Worm (Caenorhabditis elegans) whole organism, L1 larva: ENCODE measurements around the gene abcf-2.
A peak's percentile ranks its signal among the peaks of the same experiment; 100 is the strongest.

Source experiments
- F16B12.6 ChIP-seq: fragments of 150-350 bp; optimal IDR thresholded peaks from 2 replicates; lab custom pipeline; 2014; ENCODE audit warnings: missing biosample characterization, missing genetic modification characterization
- Y116A8C.19 ChIP-seq: sonication (generic microtip); optimal IDR thresholded peaks from 2 replicates; lab custom pipeline; 2016; ENCODE audit warnings: missing compliant biosample characterization, missing genetic modification characterization, borderline replicate concordance
- aha-1 ChIP-seq: fragments of 150-350 bp; optimal IDR thresholded peaks from 2 replicates; lab custom pipeline; 2014; ENCODE audit warnings: missing biosample characterization, missing genetic modification characterization
- alr-1 ChIP-seq: fragments of 200-800 bp; sonication (Bioruptor generic); optimal IDR thresholded peaks from 2 replicates; lab custom pipeline; 2018; ENCODE audit warnings: borderline replicate concordance, mild to moderate bottlenecking, missing genetic modification characterization, missing compliant biosample characterization
- aly-2 ChIP-seq: fragments of 150-350 bp; optimal IDR thresholded peaks from 2 replicates; lab custom pipeline; 2014; ENCODE audit warnings: missing biosample characterization, missing genetic modification characterization
- ama-1 ChIP-seq: fragments of 150-350 bp; optimal IDR thresholded peaks from 2 replicates; lab custom pipeline; 2014
- blmp-1 ChIP-seq: fragments of 150-350 bp; optimal IDR thresholded peaks from 2 replicates; lab custom pipeline; 2014; ENCODE audit warnings: missing biosample characterization, missing genetic modification characterization
- ceh-63 ChIP-seq: fragments of 200-800 bp; sonication (Bioruptor generic); optimal IDR thresholded peaks from 2 replicates; lab custom pipeline; 2018; ENCODE audit warnings: mild to moderate bottlenecking, missing genetic modification characterization, missing compliant biosample characterization
- ceh-88 ChIP-seq: fragments of 200-800 bp; sonication (Bioruptor generic); IDR thresholded peaks from 2 replicates; pipeline ENCODE4 v1.3.6; 2022; ENCODE audit warnings: missing genetic modification characterization, missing compliant biosample characterization
- ceh-90 ChIP-seq: sonication (generic microtip); optimal IDR thresholded peaks from 2 replicates; lab custom pipeline; 2016; ENCODE audit warnings: missing genetic modification characterization, missing compliant biosample characterization
- ces-1 ChIP-seq: fragments of 150-350 bp; optimal IDR thresholded peaks from 2 replicates; lab custom pipeline; 2014; ENCODE audit warnings: missing biosample characterization, missing genetic modification reagents, missing genetic modification characterization
- dsc-1 ChIP-seq: sonication (generic microtip); optimal IDR thresholded peaks from 2 replicates; lab custom pipeline; 2016; ENCODE audit warnings: mild to moderate bottlenecking, missing genetic modification characterization, missing compliant biosample characterization
- efl-1 ChIP-seq, 4 experiments: fragments of 150-350 bp; optimal IDR thresholded peaks in 3 of 4; peaks in 1 of 4; 1 replicate in 1 of 4; 2 replicates in 3 of 4; lab custom pipeline; 2014; ENCODE audit warnings: missing biosample characterization in 2 of 4, missing genetic modification characterization in 2 of 4, missing genetic modification reagents in 2 of 4
- efl-3 ChIP-seq: fragments of 200-800 bp; sonication (Bioruptor generic); optimal IDR thresholded peaks from 2 replicates; lab custom pipeline; 2018; ENCODE audit warnings: mild to moderate bottlenecking, missing genetic modification characterization, missing compliant biosample characterization
- egl-13 ChIP-seq: sonication (generic microtip); optimal IDR thresholded peaks from 2 replicates; lab custom pipeline; 2016; ENCODE audit warnings: missing genotype, missing genetic modification reagents, missing genetic modification characterization, missing compliant biosample characterization
- elt-3 ChIP-seq, 6 experiments: fragments of 150-350 bp in 1 of 6; sonication (generic microtip); optimal IDR thresholded peaks; 2 replicates each; lab custom pipeline; 2017 to 2018; ENCODE audit warnings: missing biosample characterization in 6 of 6, missing genetic modification characterization in 6 of 6, inconsistent platforms in 1 of 6
- ets-5 ChIP-seq: fragments of 200-800 bp; sonication (Bioruptor generic); IDR thresholded peaks from 2 replicates; pipeline ENCODE4 v1.3.6; 2022; ENCODE audit warnings: missing genetic modification characterization, missing compliant biosample characterization
- fkh-4 ChIP-seq: sonication (generic microtip); optimal IDR thresholded peaks from 2 replicates; lab custom pipeline; 2016; ENCODE audit warnings: missing compliant biosample characterization, missing genetic modification characterization, borderline replicate concordance
- fkh-8 ChIP-seq: sonication (generic microtip); optimal IDR thresholded peaks from 2 replicates; lab custom pipeline; 2016; ENCODE audit warnings: mild to moderate bottlenecking, missing genetic modification characterization, missing compliant biosample characterization
- hlh-17 ChIP-seq: fragments of 200-800 bp; sonication (Bioruptor generic); optimal IDR thresholded peaks from 2 replicates; lab custom pipeline; 2018; ENCODE audit warnings: missing genetic modification characterization, mild to moderate bottlenecking, missing compliant biosample characterization, moderate library complexity, borderline replicate concordance
- hlh-4 ChIP-seq: sonication (generic microtip); optimal IDR thresholded peaks from 2 replicates; lab custom pipeline; 2016; ENCODE audit warnings: mild to moderate bottlenecking, missing genetic modification characterization, missing compliant biosample characterization
- irx-1 ChIP-seq: sonication (generic microtip); optimal IDR thresholded peaks from 2 replicates; lab custom pipeline; 2016; ENCODE audit warnings: missing genetic modification characterization, missing compliant biosample characterization
- lin-13 ChIP-seq: fragments of 150-350 bp; optimal IDR thresholded peaks from 2 replicates; lab custom pipeline; 2014; ENCODE audit warnings: missing biosample characterization, missing genetic modification reagents, missing genetic modification characterization
- lir-3 ChIP-seq: sonication (generic microtip); optimal IDR thresholded peaks from 2 replicates; lab custom pipeline; 2016; ENCODE audit warnings: mild to moderate bottlenecking, missing genetic modification characterization, moderate library complexity, missing compliant biosample characterization; ENCODE audit not compliant: poor library complexity
- lsy-2 ChIP-seq, 2 experiments: fragments of 150-350 bp; optimal IDR thresholded peaks; 2 replicates each; lab custom pipeline; 2014; ENCODE audit warnings: missing biosample characterization in 2 of 2, missing genetic modification characterization in 2 of 2
- mab-9 ChIP-seq: fragments of 200-800 bp; sonication (Bioruptor generic); IDR thresholded peaks from 2 replicates; pipeline ENCODE4 v1.3.6; 2022; ENCODE audit warnings: missing genetic modification reagents, missing genetic modification characterization, missing compliant biosample characterization
- mdl-1 ChIP-seq, 2 experiments: fragments of 150-350 bp; optimal IDR thresholded peaks; 2 replicates each; lab custom pipeline; 2014 to 2017; ENCODE audit warnings: missing biosample characterization in 2 of 2, missing genetic modification characterization in 2 of 2, inconsistent platforms in 1 of 2
- mef-2 ChIP-seq: fragments of 150-350 bp; optimal IDR thresholded peaks from 2 replicates; lab custom pipeline; 2014; ENCODE audit warnings: missing biosample characterization, missing genetic modification characterization
- mep-1 ChIP-seq: fragments of 150-350 bp; optimal IDR thresholded peaks from 2 replicates; lab custom pipeline; 2014; ENCODE audit warnings: missing biosample characterization, missing genetic modification characterization
- nhr-12 ChIP-seq: sonication (generic microtip); optimal IDR thresholded peaks from 2 replicates; lab custom pipeline; 2017; ENCODE audit warnings: missing biosample characterization, missing genetic modification characterization
- nhr-28 ChIP-seq: fragments of 150-350 bp; optimal IDR thresholded peaks from 2 replicates; lab custom pipeline; 2014; ENCODE audit warnings: missing biosample characterization, missing genetic modification characterization
- nhr-47 ChIP-seq: sonication (generic microtip); optimal IDR thresholded peaks from 2 replicates; lab custom pipeline; 2016; ENCODE audit warnings: mild to moderate bottlenecking, missing genetic modification characterization, moderate library complexity, missing compliant biosample characterization
- nhr-71 ChIP-seq: sonication (generic microtip); optimal IDR thresholded peaks from 2 replicates; lab custom pipeline; 2016; ENCODE audit warnings: mild to moderate bottlenecking, missing genetic modification characterization, moderate library complexity, missing compliant biosample characterization
- nhr-77 ChIP-seq: fragments of 150-350 bp; optimal IDR thresholded peaks from 2 replicates; lab custom pipeline; 2014; ENCODE audit warnings: missing biosample characterization, missing genetic modification characterization
- nhr-84 ChIP-seq: sonication (generic microtip); optimal IDR thresholded peaks from 2 replicates; lab custom pipeline; 2017; ENCODE audit warnings: missing biosample characterization, missing genetic modification characterization
- nhr-85 ChIP-seq: sonication (generic microtip); peaks from one replicate; lab custom pipeline; 2016; ENCODE audit warnings: missing genetic modification characterization, inconsistent platforms, missing compliant biosample characterization
- pag-3 ChIP-seq: sonication (generic microtip); optimal IDR thresholded peaks from 2 replicates; lab custom pipeline; 2017; ENCODE audit warnings: missing genetic modification characterization, mild to moderate bottlenecking, missing compliant biosample characterization, antibody characterized with exemption, borderline replicate concordance; ENCODE audit not compliant: insufficient read depth
- rnt-1 ChIP-seq: sonication (generic microtip); optimal IDR thresholded peaks from 2 replicates; lab custom pipeline; 2016; ENCODE audit warnings: mild to moderate bottlenecking, missing genetic modification characterization, moderate library complexity, missing compliant biosample characterization
- skn-1 ChIP-seq: fragments of 150-350 bp; optimal IDR thresholded peaks from 2 replicates; lab custom pipeline; 2014; ENCODE audit warnings: missing biosample characterization, missing genetic modification characterization
- swsn-7 ChIP-seq: sonication (generic microtip); optimal IDR thresholded peaks from 2 replicates; lab custom pipeline; 2016; ENCODE audit warnings: missing genetic modification characterization, missing compliant biosample characterization
- tlp-1 ChIP-seq: fragments of 150-350 bp; optimal IDR thresholded peaks from 2 replicates; lab custom pipeline; 2014; ENCODE audit warnings: missing biosample characterization, missing genetic modification characterization
- unc-130 ChIP-seq: fragments of 150-350 bp; optimal IDR thresholded peaks from 2 replicates; lab custom pipeline; 2017; ENCODE audit warnings: missing biosample characterization, missing genetic modification characterization, inconsistent platforms
- unc-30 ChIP-seq: sonication (generic microtip); optimal IDR thresholded peaks from 2 replicates; lab custom pipeline; 2017; ENCODE audit warnings: missing biosample characterization, missing genetic modification characterization
- unc-86 ChIP-seq: sonication (generic microtip); optimal IDR thresholded peaks from 2 replicates; lab custom pipeline; 2016; ENCODE audit warnings: missing genetic modification characterization, missing compliant biosample characterization
- xbp-1 ChIP-seq: sonication (generic microtip); optimal IDR thresholded peaks from 2 replicates; lab custom pipeline; 2016; ENCODE audit warnings: missing genetic modification characterization, missing compliant biosample characterization
- ztf-11 ChIP-seq, 2 experiments: sonication (generic microtip); optimal IDR thresholded peaks; 2 replicates each; lab custom pipeline; 2016 to 2017; ENCODE audit warnings: missing genetic modification characterization in 2 of 2, missing biosample characterization in 1 of 2, missing compliant biosample characterization in 1 of 2
- ztf-4 ChIP-seq: fragments of 150-350 bp; optimal IDR thresholded peaks from 2 replicates; lab custom pipeline; 2014; ENCODE audit warnings: missing biosample characterization, missing genetic modification characterization

The abcf-2 gene

DNA sequence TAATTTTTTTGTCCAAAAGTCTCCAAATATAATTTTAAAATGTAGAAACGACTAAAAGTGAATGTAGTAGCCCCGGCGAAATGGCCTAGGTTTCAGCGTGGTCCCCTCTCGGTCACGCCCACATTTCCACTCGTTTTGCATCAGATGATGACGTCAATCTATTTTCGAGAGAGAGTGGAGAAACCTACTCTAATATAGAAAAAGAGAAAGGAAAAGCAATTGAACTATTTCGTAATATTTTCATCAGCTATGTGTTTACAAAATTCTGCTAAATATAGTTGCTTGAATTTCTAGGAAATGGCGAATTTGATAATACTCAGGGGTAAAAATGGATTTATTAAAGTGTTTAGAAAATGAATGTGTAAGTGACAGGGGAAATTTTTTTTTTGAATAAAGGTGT lies 6.2 kb downstream of the abcf-2 start (continued):
- TF ChIP-seq mep-1 (tag; lab: Kevin White, UChicago), result peak; percentile 50
- peak; percentile 73 for TF ChIP-seq nhr-71 (tag; lab: Kevin White, UChicago)
- peak; percentile 32 for TF ChIP-seq lir-3 (tag; lab: Kevin White, UChicago)

DNA sequence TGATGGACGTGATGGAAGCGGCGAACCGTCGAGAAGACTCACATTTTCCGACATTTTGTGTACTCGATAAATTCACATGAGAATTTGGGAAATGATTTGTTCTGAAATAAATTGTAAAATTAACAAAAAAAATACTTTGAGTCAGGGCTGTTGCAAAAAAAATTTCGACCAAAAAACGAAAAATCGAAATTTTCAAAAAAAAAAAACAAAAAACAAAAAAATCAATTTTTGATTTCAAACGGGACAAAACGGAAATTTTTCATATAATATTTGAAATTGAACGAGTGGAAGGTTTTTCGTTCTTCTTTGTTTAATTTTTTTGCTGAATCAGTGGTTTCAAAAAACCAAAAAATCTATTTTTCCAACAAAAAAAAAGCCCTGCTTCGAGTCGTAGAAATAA lies 6.8 kb downstream of the abcf-2 start, which contains the start of gene cua-1:
TSS of gene cua-1 (minus strand) at position 101 of the 400 bp plus-strand sequence.
- no peak for TF ChIP-seq nhr-12
- no peak for TF ChIP-seq ets-5 (GFP tag; lab: Robert Waterston, UW)
- no peak for TF ChIP-seq fkh-4 (tag; lab: Kevin White, UChicago)
- no peak for TF ChIP-seq dsc-1
- no peak for TF ChIP-seq pag-3 (tag; lab: Kevin White, UChicago)
- TF ChIP-seq mdl-1 (tag; optimal IDR thresholded peaks at IDR 0.05; lab: Kevin White, UChicago), result no peak
- TF ChIP-seq efl-1 (optimal IDR thresholded peaks at IDR 0.05; lab: Kevin White, UChicago), result no peak
- no peak for TF ChIP-seq efl-1 (GFP tag; optimal IDR thresholded peaks at IDR 0.05 in 1 of 2; lab: Kevin White, UChicago)
- no peak for TF ChIP-seq ama-1

DNA sequence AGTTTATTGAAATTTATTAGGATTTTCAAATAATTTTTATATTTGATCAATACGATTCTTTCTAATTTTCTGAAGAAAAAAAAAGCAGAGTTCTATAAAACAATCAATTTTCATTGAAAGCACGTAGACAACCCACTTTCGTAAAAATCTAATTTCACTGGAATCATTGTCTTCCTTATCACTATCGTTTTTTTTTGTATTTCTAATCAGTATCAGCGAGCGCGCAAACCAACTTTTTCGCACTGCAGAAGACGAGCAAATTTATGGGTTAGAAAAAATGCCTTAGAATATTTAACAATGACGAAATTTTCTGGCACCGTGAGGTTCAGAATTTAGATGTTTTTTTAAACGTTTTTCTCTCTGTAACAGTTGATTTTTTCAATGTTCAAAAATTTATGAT lies 9.2 kb downstream of the abcf-2 start:
- no peak for TF ChIP-seq unc-130 (tag; lab: Kevin White, UChicago)
- TF ChIP-seq Y116A8C.19 (tag; lab: Kevin White, UChicago), result no peak

DNA sequence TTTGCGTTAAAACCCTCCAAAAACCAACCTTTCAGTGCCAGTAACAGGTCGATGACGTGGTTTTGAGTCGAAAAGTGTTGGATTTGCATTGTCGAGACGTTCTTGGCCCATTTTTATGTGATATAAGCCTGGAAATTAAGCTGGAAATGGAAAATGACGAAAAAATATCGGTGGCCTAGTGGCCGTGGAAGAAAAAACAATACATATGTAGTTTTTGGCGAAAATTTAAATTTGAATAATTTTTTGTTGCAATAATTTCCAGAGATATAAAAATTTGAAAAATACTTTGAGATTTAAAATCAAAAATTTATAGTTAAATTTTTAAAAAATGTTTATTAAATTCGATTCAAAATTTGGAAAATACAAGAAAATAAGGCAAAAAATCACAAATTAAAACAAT lies 22.6 kb downstream of the abcf-2 start, which contains the start of gene ciao-2B:
TSS of gene ciao-2B (minus strand) at position 130 of the 400 bp plus-strand sequence.
- no peak for TF ChIP-seq unc-30 (tag; lab: Kevin White, UChicago)
- peak in 1 of 2 experiments; percentile 47 for TF ChIP-seq ztf-11 (tag; optimal IDR thresholded peaks at IDR 0.05; lab: Kevin White, UChicago)
- TF ChIP-seq pag-3 (tag; lab: Kevin White, UChicago), result no peak
- peak; percentile 19 for TF ChIP-seq xbp-1
- TF ChIP-seq dsc-1, result peak; percentile 52
- peak; percentile 19 for TF ChIP-seq skn-1 (tag; lab: Kevin White, UChicago)
- TF ChIP-seq nhr-77, result no peak
- no peak for TF ChIP-seq fkh-8
- no peak for TF ChIP-seq mab-9
- no peak for TF ChIP-seq rnt-1 (tag; lab: Kevin White, UChicago)
- TF ChIP-seq alr-1 (tag; lab: Kevin White, UChicago), result no peak
- no peak for TF ChIP-seq elt-3 (tag; optimal IDR thresholded peaks at IDR 0.05; lab: Kevin White, UChicago)
- TF ChIP-seq lsy-2 (tag; optimal IDR thresholded peaks at IDR 0.05; lab: Kevin White, UChicago), result peak; percentile 38 to 71
- TF ChIP-seq ztf-4 (tag; lab: Kevin White, UChicago), result no peak
- TF ChIP-seq tlp-1 (tag; lab: Kevin White, UChicago), result no peak
- TF ChIP-seq aha-1, result no peak
- TF ChIP-seq ces-1 (GFP tag; lab: Kevin White, UChicago), result no peak
- no peak for TF ChIP-seq F16B12.6
- no peak for TF ChIP-seq nhr-28 (tag; lab: Kevin White, UChicago)
- peak; percentile 25 to 88 for TF ChIP-seq efl-1 (optimal IDR thresholded peaks at IDR 0.05; lab: Kevin White, UChicago)
- TF ChIP-seq efl-1 (GFP tag; optimal IDR thresholded peaks at IDR 0.05 in 1 of 2; lab: Kevin White, UChicago), result peak; percentile 91 to 99
- no peak for TF ChIP-seq unc-86 (tag; lab: Kevin White, UChicago)
- TF ChIP-seq ceh-88 (GFP tag; lab: Robert Waterston, UW), result no peak
- no peak for TF ChIP-seq swsn-7
- TF ChIP-seq egl-13 (tag; lab: Kevin White, UChicago), result peak; percentile 15
- no peak for TF ChIP-seq hlh-4 (tag; lab: Kevin White, UChicago)
- no peak for TF ChIP-seq nhr-84 (tag; lab: Kevin White, UChicago)
- no peak for TF ChIP-seq hlh-17 (GFP tag; lab: Kevin White, UChicago)
- TF ChIP-seq ceh-90 (tag; lab: Kevin White, UChicago), result peak; percentile 83
- no peak for TF ChIP-seq efl-3
- TF ChIP-seq blmp-1 (tag; lab: Kevin White, UChicago), result no peak
- no peak for TF ChIP-seq mdl-1 (tag; optimal IDR thresholded peaks at IDR 0.05; lab: Kevin White, UChicago)
- no peak for TF ChIP-seq lin-13 (GFP tag; lab: Kevin White, UChicago)
- TF ChIP-seq nhr-47 (tag; lab: Kevin White, UChicago), result peak; percentile 70
- no peak for TF ChIP-seq mef-2 (tag; lab: Kevin White, UChicago)
- peak; percentile 66 for TF ChIP-seq nhr-85 (tag; lab: Kevin White, UChicago)
- no peak for TF ChIP-seq ceh-63
- no peak for TF ChIP-seq aly-2 (tag; lab: Kevin White, UChicago)
- peak; percentile 55 for TF ChIP-seq irx-1 (tag; lab: Kevin White, UChicago)
